Worm (Caenorhabditis elegans) whole organism, late embryonic: ENCODE measurements around the gene M163.8.

ENCODE experiments used
- C08G9.2 ChIP-seq: sonication (generic microtip); optimal IDR thresholded peaks from 2 replicates; lab custom pipeline; 2016; ENCODE audit warnings: mild to moderate bottlenecking, missing genetic modification characterization, moderate library complexity, missing compliant biosample characterization
- C38D4.7 ChIP-seq: fragments of 200-800 bp; sonication (Bioruptor generic); optimal IDR thresholded peaks from 2 replicates; lab custom pipeline; 2018; ENCODE audit warnings: mild to moderate bottlenecking, missing genetic modification characterization, moderate library complexity, missing compliant biosample characterization
- F13H6.1 ChIP-seq: sonication (generic microtip); optimal IDR thresholded peaks from 2 replicates; lab custom pipeline; 2016; ENCODE audit warnings: missing genetic modification characterization, missing compliant biosample characterization
- K02D7.2 ChIP-seq: sonication (generic microtip); optimal IDR thresholded peaks from 2 replicates; lab custom pipeline; 2017; ENCODE audit warnings: mild to moderate bottlenecking, missing genetic modification characterization, missing compliant biosample characterization
- K09A11.1 ChIP-seq: sonication (generic microtip); optimal IDR thresholded peaks from 2 replicates; lab custom pipeline; 2017; ENCODE audit warnings: antibody characterized with exemption, mild to moderate bottlenecking, missing genetic modification characterization, missing compliant biosample characterization; ENCODE audit not compliant: insufficient read depth
- ahr-1 ChIP-seq: sonication (generic microtip); optimal IDR thresholded peaks from 2 replicates; lab custom pipeline; 2016; ENCODE audit warnings: missing genetic modification characterization, missing compliant biosample characterization
- ceh-19 ChIP-seq: fragments of 200-800 bp; sonication (Bioruptor generic); optimal IDR thresholded peaks from 2 replicates; lab custom pipeline; 2018; ENCODE audit warnings: mild to moderate bottlenecking, missing genetic modification characterization, missing compliant biosample characterization
- ceh-2 ChIP-seq: sonication (generic microtip); optimal IDR thresholded peaks from 2 replicates; lab custom pipeline; 2016; ENCODE audit warnings: missing genotype, missing genetic modification characterization, missing compliant biosample characterization
- ceh-24 ChIP-seq: sonication (generic microtip); optimal IDR thresholded peaks from 2 replicates; lab custom pipeline; 2016; ENCODE audit warnings: mild to moderate bottlenecking, missing genetic modification characterization, missing compliant biosample characterization
- ceh-30 ChIP-seq: fragments of 150-350 bp; optimal IDR thresholded peaks from 2 replicates; lab custom pipeline; 2014; ENCODE audit warnings: missing biosample characterization, missing genetic modification characterization
- ceh-31 ChIP-seq: sonication (generic microtip); optimal IDR thresholded peaks from 2 replicates; lab custom pipeline; 2016; ENCODE audit warnings: missing genetic modification characterization, missing compliant biosample characterization
- ceh-45 ChIP-seq: fragments of 200-800 bp; sonication (Bioruptor generic); IDR thresholded peaks from 2 replicates; pipeline ENCODE4 v1.3.6; 2022; ENCODE audit warnings: missing genetic modification reagents, missing genetic modification characterization, missing compliant biosample characterization
- ceh-48 ChIP-seq: sonication (generic microtip); optimal IDR thresholded peaks from 2 replicates; lab custom pipeline; 2016; ENCODE audit warnings: missing genetic modification characterization, inconsistent platforms, missing compliant biosample characterization
- ceh-6 ChIP-seq: fragments of 200-800 bp; sonication (Bioruptor generic); optimal IDR thresholded peaks from 2 replicates; lab custom pipeline; 2018; ENCODE audit warnings: mild to moderate bottlenecking, missing genetic modification characterization, missing compliant biosample characterization
- che-1 ChIP-seq: sonication (generic microtip); optimal IDR thresholded peaks from 2 replicates; lab custom pipeline; 2016; ENCODE audit warnings: mild to moderate bottlenecking, missing genetic modification characterization, missing compliant biosample characterization
- dmd-4 ChIP-seq: sonication (generic microtip); optimal IDR thresholded peaks from 2 replicates; lab custom pipeline; 2016; ENCODE audit warnings: borderline replicate concordance, missing genetic modification characterization, missing compliant biosample characterization
- elt-2 ChIP-seq: sonication (generic microtip); optimal IDR thresholded peaks from 2 replicates; lab custom pipeline; 2016; ENCODE audit warnings: missing genetic modification reagents, missing genetic modification characterization, missing compliant biosample characterization
- eyg-1 ChIP-seq: sonication (generic microtip); optimal IDR thresholded peaks from 2 replicates; lab custom pipeline; 2016; ENCODE audit warnings: missing genotype, missing genetic modification characterization, missing compliant biosample characterization
- fkh-10 ChIP-seq: fragments of 150-350 bp; optimal IDR thresholded peaks from 2 replicates; lab custom pipeline; 2014; ENCODE audit warnings: missing biosample characterization, missing genetic modification reagents, missing genetic modification characterization
- hlh-30 ChIP-seq: sonication (generic microtip); optimal IDR thresholded peaks from 2 replicates; lab custom pipeline; 2017; ENCODE audit warnings: antibody characterized with exemption, missing genetic modification characterization, missing compliant biosample characterization; ENCODE audit not compliant: insufficient read depth
- lin-11 ChIP-seq: fragments of 200-800 bp; sonication (Bioruptor generic); optimal IDR thresholded peaks from 2 replicates; lab custom pipeline; 2018; ENCODE audit warnings: mild to moderate bottlenecking, missing genetic modification characterization, missing compliant biosample characterization
- nhr-232 ChIP-seq: sonication (generic microtip); optimal IDR thresholded peaks from 2 replicates; lab custom pipeline; 2016; ENCODE audit warnings: missing genetic modification characterization, missing compliant biosample characterization
- odd-2 ChIP-seq: sonication (generic microtip); optimal IDR thresholded peaks from 2 replicates; lab custom pipeline; 2017; ENCODE audit warnings: antibody characterized with exemption, mild to moderate bottlenecking, missing genetic modification characterization, missing compliant biosample characterization
- pha-4 ChIP-seq: fragments of 150-350 bp; optimal IDR thresholded peaks from 2 replicates; lab custom pipeline; 2018; ENCODE audit warnings: missing biosample characterization, missing genetic modification reagents, missing genetic modification characterization
- ref-2 ChIP-seq: sonication (generic microtip); optimal IDR thresholded peaks from 2 replicates; lab custom pipeline; 2016; ENCODE audit warnings: missing genetic modification characterization, missing compliant biosample characterization
- sox-2 ChIP-seq: fragments of 200-800 bp; sonication (Bioruptor generic); IDR thresholded peaks from 2 replicates; pipeline ENCODE4 v1.3.6; 2022; ENCODE audit warnings: missing genetic modification reagents, missing genetic modification characterization, missing compliant biosample characterization
- sox-4 ChIP-seq: sonication (generic microtip); optimal IDR thresholded peaks from 2 replicates; lab custom pipeline; 2017; ENCODE audit warnings: mild to moderate bottlenecking, missing genetic modification characterization, inconsistent platforms, missing compliant biosample characterization
- syd-9 ChIP-seq: sonication (generic microtip); optimal IDR thresholded peaks from 2 replicates; lab custom pipeline; 2016; ENCODE audit warnings: mild to moderate bottlenecking, missing genetic modification characterization, moderate library complexity, missing compliant biosample characterization
- unc-42 ChIP-seq: sonication (generic microtip); optimal IDR thresholded peaks from 2 replicates; lab custom pipeline; 2016; ENCODE audit warnings: missing genotype, missing genetic modification characterization, missing compliant biosample characterization
- unc-55 ChIP-seq: sonication (generic microtip); optimal IDR thresholded peaks from 2 replicates; lab custom pipeline; 2017; ENCODE audit warnings: missing biosample characterization, missing genetic modification reagents, missing genetic modification characterization
- unc-86 ChIP-seq: sonication (generic microtip); optimal IDR thresholded peaks from 2 replicates; lab custom pipeline; 2016; ENCODE audit warnings: missing genetic modification characterization, missing compliant biosample characterization

Gene M163.8

ce11 chrX:14495075-14495474 is 10.1 kb downstream of the M163.8 start:
- TF ChIP-seq ahr-1 (tag; lab: Kevin White, UChicago): no peak
- no peak for TF ChIP-seq ref-2 (tag; lab: Kevin White, UChicago)

- TF ChIP-seq ceh-48 (tag; lab: Kevin White, UChicago): no peak
- no peak for TF ChIP-seq K02D7.2
- TF ChIP-seq pha-4 (tag; lab: Kevin White, UChicago): no peak
These were observed 10.9 kb downstream of the M163.8 start, which contains the start of gene ztf-14 for ce11 chrX:14495785-14496184. ztf-14 (plus strand) TSS chrX:14496085.

ce11 chrX:14496545-14496944 is 11.6 kb downstream of the M163.8 start:
- TF ChIP-seq K02D7.2 (no peak), elt-2 (peak; percentile 1)

ce11 chrX:14499830-14500409 is 15.0 kb downstream of the M163.8 start:
- no peak for TF ChIP-seq ceh-30 (tag; lab: Kevin White, UChicago)
- TF ChIP-seq sox-4 (tag; lab: Kevin White, UChicago): no peak
- TF ChIP-seq unc-42 (tag; lab: Kevin White, UChicago): no peak
- TF ChIP-seq ceh-31 (tag; lab: Kevin White, UChicago): no peak
- TF ChIP-seq unc-86 (tag; lab: Kevin White, UChicago): no peak
- no peak for TF ChIP-seq C08G9.2 (tag; lab: Kevin White, UChicago)
- TF ChIP-seq ceh-24 (tag; lab: Kevin White, UChicago): no peak
- TF ChIP-seq ceh-6 (GFP tag; lab: Kevin White, UChicago): no peak
- no peak for TF ChIP-seq ceh-2 (tag; lab: Kevin White, UChicago)
- no peak for TF ChIP-seq nhr-232 (tag; lab: Kevin White, UChicago)
- TF ChIP-seq ref-2 (tag; lab: Kevin White, UChicago): no peak
- TF ChIP-seq fkh-10: no peak

ce11 chrX:14500422-14501058 is 15.6 kb downstream of the M163.8 start:
- TF ChIP-seq dmd-4 (no peak), elt-2 (peak; percentile 88), nhr-232 (tag; lab: Kevin White, UChicago) (no peak), lin-11 (no peak), odd-2 (tag; lab: Kevin White, UChicago) (no peak), hlh-30 (peak; percentile 35), sox-2 (GFP tag; lab: Robert Waterston, UW) (no peak), eyg-1 (tag; lab: Kevin White, UChicago) (no peak), K09A11.1 (tag; lab: Kevin White, UChicago) (no peak), ceh-45 (GFP tag; lab: Robert Waterston, UW) (no peak), ceh-19 (GFP tag; lab: Kevin White, UChicago) (no peak), K02D7.2 (no peak), ahr-1 (tag; lab: Kevin White, UChicago) (no peak), unc-86 (tag; lab: Kevin White, UChicago) (no peak), che-1 (tag; lab: Kevin White, UChicago) (no peak), F13H6.1 (tag; lab: Kevin White, UChicago) (no peak)

- TF ChIP-seq C38D4.7 (no peak), syd-9 (tag; lab: Kevin White, UChicago) (no peak), unc-55 (GFP tag; lab: Kevin White, UChicago) (peak; percentile 19), hlh-30 (peak; percentile 44), elt-2 (peak; percentile 94)
- TF ChIP-seq, all 69 proteins: peak for 3
These were observed 17.2 kb downstream of the M163.8 start for ce11 chrX:14502116-14502587.
